Worm (Caenorhabditis elegans) whole organism, L1 larva: ENCODE measurements around the gene sli-1.

Experiments used
- C04F5.9 ChIP-seq: sonication (generic microtip); optimal IDR thresholded peaks from 2 replicates; lab custom pipeline; 2016; ENCODE audit warnings: missing genetic modification characterization, missing compliant biosample characterization
- C16A3.4 ChIP-seq: fragments of 150-350 bp; optimal IDR thresholded peaks from 2 replicates; lab custom pipeline; 2014; ENCODE audit warnings: missing biosample characterization, missing genetic modification characterization
- F16B12.6 ChIP-seq: fragments of 150-350 bp; optimal IDR thresholded peaks from 2 replicates; lab custom pipeline; 2014; ENCODE audit warnings: missing biosample characterization, missing genetic modification characterization
- aly-2 ChIP-seq: fragments of 150-350 bp; optimal IDR thresholded peaks from 2 replicates; lab custom pipeline; 2014; ENCODE audit warnings: missing biosample characterization, missing genetic modification characterization
- ceh-88 ChIP-seq: fragments of 200-800 bp; sonication (Bioruptor generic); IDR thresholded peaks from 2 replicates; pipeline ENCODE4 v1.3.6; 2022; ENCODE audit warnings: missing genetic modification characterization, missing compliant biosample characterization
- ceh-90 ChIP-seq: sonication (generic microtip); optimal IDR thresholded peaks from 2 replicates; lab custom pipeline; 2016; ENCODE audit warnings: missing genetic modification characterization, missing compliant biosample characterization
- dsc-1 ChIP-seq: sonication (generic microtip); optimal IDR thresholded peaks from 2 replicates; lab custom pipeline; 2016; ENCODE audit warnings: mild to moderate bottlenecking, missing genetic modification characterization, missing compliant biosample characterization
- egl-13 ChIP-seq: sonication (generic microtip); optimal IDR thresholded peaks from 2 replicates; lab custom pipeline; 2016; ENCODE audit warnings: missing genotype, missing genetic modification reagents, missing genetic modification characterization, missing compliant biosample characterization
- egl-27 ChIP-seq, 2 experiments: fragments of 150-350 bp in 1 of 2; sonication (generic microtip); optimal IDR thresholded peaks; 3 replicates each; lab custom pipeline; 2017 to 2018; ENCODE audit warnings: missing biosample characterization in 2 of 2, missing genetic modification characterization in 2 of 2, missing genetic modification reagents in 2 of 2
- elt-2 ChIP-seq: sonication (generic microtip); optimal IDR thresholded peaks from 2 replicates; lab custom pipeline; 2016; ENCODE audit warnings: missing genetic modification characterization, mild to moderate bottlenecking, inconsistent platforms, missing compliant biosample characterization, missing genetic modification reagents
- elt-3 ChIP-seq, 6 experiments: fragments of 150-350 bp in 1 of 6; sonication (generic microtip); optimal IDR thresholded peaks; 2 replicates each; lab custom pipeline; 2017 to 2018; ENCODE audit warnings: missing biosample characterization in 6 of 6, missing genetic modification characterization in 6 of 6, inconsistent platforms in 1 of 6
- ets-5 ChIP-seq: fragments of 200-800 bp; sonication (Bioruptor generic); IDR thresholded peaks from 2 replicates; pipeline ENCODE4 v1.3.6; 2022; ENCODE audit warnings: missing genetic modification characterization, missing compliant biosample characterization
- fkh-10 ChIP-seq: sonication (generic microtip); optimal IDR thresholded peaks from 2 replicates; lab custom pipeline; 2017; ENCODE audit warnings: missing biosample characterization, missing genetic modification reagents, missing genetic modification characterization
- fkh-4 ChIP-seq: sonication (generic microtip); optimal IDR thresholded peaks from 2 replicates; lab custom pipeline; 2016; ENCODE audit warnings: missing compliant biosample characterization, missing genetic modification characterization, borderline replicate concordance
- fkh-8 ChIP-seq: sonication (generic microtip); optimal IDR thresholded peaks from 2 replicates; lab custom pipeline; 2016; ENCODE audit warnings: mild to moderate bottlenecking, missing genetic modification characterization, missing compliant biosample characterization
- fos-1 ChIP-seq: fragments of 150-350 bp; optimal IDR thresholded peaks from 2 replicates; lab custom pipeline; 2014; ENCODE audit warnings: missing biosample characterization, missing genetic modification characterization
- grh-1 ChIP-seq: fragments of 200-800 bp; sonication (Bioruptor generic); IDR thresholded peaks from 2 replicates; pipeline ENCODE4 v1.3.6; 2022; ENCODE audit warnings: missing genetic modification reagents, missing genetic modification characterization, missing compliant biosample characterization
- hlh-17 ChIP-seq: fragments of 200-800 bp; sonication (Bioruptor generic); optimal IDR thresholded peaks from 2 replicates; lab custom pipeline; 2018; ENCODE audit warnings: missing genetic modification characterization, mild to moderate bottlenecking, missing compliant biosample characterization, moderate library complexity, borderline replicate concordance
- hlh-4 ChIP-seq: sonication (generic microtip); optimal IDR thresholded peaks from 2 replicates; lab custom pipeline; 2016; ENCODE audit warnings: mild to moderate bottlenecking, missing genetic modification characterization, missing compliant biosample characterization
- isw-1 ChIP-seq: fragments of 200-800 bp; sonication (Bioruptor generic); IDR thresholded peaks from 2 replicates; pipeline ENCODE4 v1.3.6; 2022; ENCODE audit warnings: missing genetic modification characterization, missing compliant biosample characterization
- jun-1 ChIP-seq: fragments of 150-350 bp; optimal IDR thresholded peaks from 2 replicates; lab custom pipeline; 2014; ENCODE audit warnings: missing biosample characterization, missing genetic modification reagents, missing genetic modification characterization
- lin-13 ChIP-seq: fragments of 150-350 bp; optimal IDR thresholded peaks from 2 replicates; lab custom pipeline; 2014; ENCODE audit warnings: missing biosample characterization, missing genetic modification reagents, missing genetic modification characterization
- lin-15B ChIP-seq: fragments of 150-350 bp; sonication (generic microtip); optimal IDR thresholded peaks from 3 replicates; lab custom pipeline; 2014; ENCODE audit warnings: missing biosample characterization, missing genetic modification characterization
- lin-35 ChIP-seq, 2 experiments: fragments of 150-350 bp; optimal IDR thresholded peaks; 2 replicates each; lab custom pipeline; 2014; ENCODE audit warnings: missing biosample characterization in 2 of 2, missing genetic modification characterization in 2 of 2, missing genetic modification reagents in 2 of 2
- lsy-2 ChIP-seq, 2 experiments: fragments of 150-350 bp; optimal IDR thresholded peaks; 2 replicates each; lab custom pipeline; 2014; ENCODE audit warnings: missing biosample characterization in 2 of 2, missing genetic modification characterization in 2 of 2
- mab-9 ChIP-seq: fragments of 200-800 bp; sonication (Bioruptor generic); IDR thresholded peaks from 2 replicates; pipeline ENCODE4 v1.3.6; 2022; ENCODE audit warnings: missing genetic modification reagents, missing genetic modification characterization, missing compliant biosample characterization
- mdl-1 ChIP-seq, 2 experiments: fragments of 150-350 bp; optimal IDR thresholded peaks; 2 replicates each; lab custom pipeline; 2014 to 2017; ENCODE audit warnings: missing biosample characterization in 2 of 2, missing genetic modification characterization in 2 of 2, inconsistent platforms in 1 of 2
- nhr-19 ChIP-seq: fragments of 200-800 bp; sonication (Bioruptor generic); conservative IDR thresholded peaks from 2 replicates; pipeline ENCODE4 v1.3.6; 2022; ENCODE audit warnings: missing genetic modification characterization, missing compliant biosample characterization
- nhr-20 ChIP-seq: sonication (generic microtip); optimal IDR thresholded peaks from 2 replicates; lab custom pipeline; 2016; ENCODE audit warnings: mild to moderate bottlenecking, missing genetic modification characterization, missing compliant biosample characterization
- nhr-237 ChIP-seq: fragments of 150-350 bp; optimal IDR thresholded peaks from 2 replicates; lab custom pipeline; 2014; ENCODE audit warnings: missing biosample characterization, missing genetic modification characterization
- nhr-47 ChIP-seq: sonication (generic microtip); optimal IDR thresholded peaks from 2 replicates; lab custom pipeline; 2016; ENCODE audit warnings: mild to moderate bottlenecking, missing genetic modification characterization, moderate library complexity, missing compliant biosample characterization
- nhr-71 ChIP-seq: sonication (generic microtip); optimal IDR thresholded peaks from 2 replicates; lab custom pipeline; 2016; ENCODE audit warnings: mild to moderate bottlenecking, missing genetic modification characterization, moderate library complexity, missing compliant biosample characterization
- nhr-76 ChIP-seq: sonication (generic microtip); optimal IDR thresholded peaks from 2 replicates; lab custom pipeline; 2017; ENCODE audit warnings: missing biosample characterization, missing genetic modification characterization
- nhr-77 ChIP-seq: fragments of 150-350 bp; optimal IDR thresholded peaks from 2 replicates; lab custom pipeline; 2014; ENCODE audit warnings: missing biosample characterization, missing genetic modification characterization
- nhr-84 ChIP-seq: sonication (generic microtip); optimal IDR thresholded peaks from 2 replicates; lab custom pipeline; 2017; ENCODE audit warnings: missing biosample characterization, missing genetic modification characterization
- nhr-85 ChIP-seq: sonication (generic microtip); peaks from one replicate; lab custom pipeline; 2016; ENCODE audit warnings: missing genetic modification characterization, inconsistent platforms, missing compliant biosample characterization
- pag-3 ChIP-seq: sonication (generic microtip); optimal IDR thresholded peaks from 2 replicates; lab custom pipeline; 2017; ENCODE audit warnings: missing genetic modification characterization, mild to moderate bottlenecking, missing compliant biosample characterization, antibody characterized with exemption, borderline replicate concordance; ENCODE audit not compliant: insufficient read depth
- pax-3 ChIP-seq: fragments of 200-800 bp; sonication (Bioruptor generic); optimal IDR thresholded peaks from 2 replicates; lab custom pipeline; 2018; ENCODE audit warnings: mild to moderate bottlenecking, missing genetic modification characterization, moderate library complexity, missing compliant biosample characterization
- pqm-1 ChIP-seq: sonication (generic microtip); optimal IDR thresholded peaks from 3 replicates; lab custom pipeline; 2017; ENCODE audit warnings: missing biosample characterization, missing genetic modification characterization
- snpc-4 ChIP-seq: fragments of 150-350 bp; optimal IDR thresholded peaks from 2 replicates; lab custom pipeline; 2014; ENCODE audit warnings: missing biosample characterization, missing genetic modification characterization
- snu-23 ChIP-seq: sonication (generic microtip); optimal IDR thresholded peaks from 2 replicates; lab custom pipeline; 2016; ENCODE audit warnings: missing genetic modification characterization, missing compliant biosample characterization
- sox-4 ChIP-seq: sonication (generic microtip); optimal IDR thresholded peaks from 2 replicates; lab custom pipeline; 2016; ENCODE audit warnings: missing genetic modification characterization, missing compliant biosample characterization
- sptf-1 ChIP-seq: fragments of 150-350 bp; optimal IDR thresholded peaks from 2 replicates; lab custom pipeline; 2014; ENCODE audit warnings: missing biosample characterization, missing genetic modification characterization
- sup-37 ChIP-seq: fragments of 200-800 bp; sonication (Bioruptor generic); optimal IDR thresholded peaks from 2 replicates; lab custom pipeline; 2018; ENCODE audit warnings: mild to moderate bottlenecking, missing genetic modification characterization, missing compliant biosample characterization
- swsn-7 ChIP-seq: sonication (generic microtip); optimal IDR thresholded peaks from 2 replicates; lab custom pipeline; 2016; ENCODE audit warnings: missing genetic modification characterization, missing compliant biosample characterization
- tbx-2 ChIP-seq: sonication (generic microtip); optimal IDR thresholded peaks from 2 replicates; lab custom pipeline; 2016; ENCODE audit warnings: missing genetic modification characterization, missing compliant biosample characterization
- unc-130 ChIP-seq: fragments of 150-350 bp; optimal IDR thresholded peaks from 2 replicates; lab custom pipeline; 2017; ENCODE audit warnings: missing biosample characterization, missing genetic modification characterization, inconsistent platforms
- unc-62 ChIP-seq: fragments of 150-350 bp; optimal IDR thresholded peaks from 2 replicates; lab custom pipeline; 2014; ENCODE audit warnings: missing biosample characterization, missing genetic modification reagents, missing genetic modification characterization
- unc-86 ChIP-seq: sonication (generic microtip); optimal IDR thresholded peaks from 2 replicates; lab custom pipeline; 2016; ENCODE audit warnings: missing genetic modification characterization, missing compliant biosample characterization
- vab-15 ChIP-seq: sonication (generic microtip); optimal IDR thresholded peaks from 2 replicates; lab custom pipeline; 2017; ENCODE audit warnings: missing genotype, mild to moderate bottlenecking, missing genetic modification characterization, missing compliant biosample characterization
- zag-1 ChIP-seq: fragments of 150-350 bp; optimal IDR thresholded peaks from 2 replicates; lab custom pipeline; 2014; ENCODE audit warnings: missing biosample characterization, missing genetic modification characterization
- zip-4 ChIP-seq: fragments of 200-800 bp; sonication (Bioruptor generic); optimal IDR thresholded peaks from 2 replicates; lab custom pipeline; 2018; ENCODE audit warnings: mild to moderate bottlenecking, missing genetic modification characterization, moderate library complexity, missing compliant biosample characterization
- ztf-11 ChIP-seq, 2 experiments: sonication (generic microtip); optimal IDR thresholded peaks; 2 replicates each; lab custom pipeline; 2016 to 2017; ENCODE audit warnings: missing genetic modification characterization in 2 of 2, missing biosample characterization in 1 of 2, missing compliant biosample characterization in 1 of 2
- ztf-4 ChIP-seq: fragments of 150-350 bp; optimal IDR thresholded peaks from 2 replicates; lab custom pipeline; 2014; ENCODE audit warnings: missing biosample characterization, missing genetic modification characterization

sli-1 gene

ce11 chrX:760579-760978 is 34.8 kb upstream of the sli-1 start (continued):
- no peak for TF ChIP-seq sup-37
- TF ChIP-seq pqm-1 (tag; lab: Kevin White, UChicago), result no peak
- TF ChIP-seq lsy-2 (tag; optimal IDR thresholded peaks at IDR 0.05; lab: Kevin White, UChicago), result no peak
- no peak for TF ChIP-seq ets-5 (GFP tag; lab: Robert Waterston, UW)
- TF ChIP-seq unc-86 (tag; lab: Kevin White, UChicago), result no peak
- TF ChIP-seq dsc-1, result no peak
- TF ChIP-seq isw-1 (GFP tag; lab: Robert Waterston, UW), result no peak
- no peak for TF ChIP-seq unc-130 (tag; lab: Kevin White, UChicago)
- TF ChIP-seq C04F5.9 (tag; lab: Kevin White, UChicago), result no peak
- no peak for TF ChIP-seq ceh-88 (GFP tag; lab: Robert Waterston, UW)
- TF ChIP-seq ztf-11 (tag; optimal IDR thresholded peaks at IDR 0.05; lab: Kevin White, UChicago), result no peak
- no peak for TF ChIP-seq nhr-19
- no peak for TF ChIP-seq unc-62 (GFP tag; lab: Kevin White, UChicago)
- no peak for TF ChIP-seq nhr-237 (tag; lab: Kevin White, UChicago)
- TF ChIP-seq snpc-4 (tag; lab: Kevin White, UChicago), result no peak
- TF ChIP-seq lin-35 (GFP tag; optimal IDR thresholded peaks at IDR 0.05; lab: Kevin White, UChicago), result peak in 1 of 2 experiments; percentile 9
- no peak for TF ChIP-seq elt-2
- TF ChIP-seq nhr-77, result no peak
- no peak for TF ChIP-seq nhr-76 (tag; lab: Kevin White, UChicago)
- TF ChIP-seq fkh-4, result no peak
- TF ChIP-seq mdl-1 (tag; optimal IDR thresholded peaks at IDR 0.05; lab: Kevin White, UChicago), result no peak
- no peak for TF ChIP-seq vab-15 (tag; lab: Kevin White, UChicago)
- TF ChIP-seq aly-2 (tag; lab: Kevin White, UChicago), result no peak
- TF ChIP-seq sox-4 (tag; lab: Kevin White, UChicago), result no peak
- no peak for TF ChIP-seq hlh-17 (GFP tag; lab: Kevin White, UChicago)
- no peak for TF ChIP-seq lin-15B (tag; lab: Kevin White, UChicago)
- TF ChIP-seq ceh-90 (tag; lab: Kevin White, UChicago), result no peak
- no peak for TF ChIP-seq egl-27 (tag; optimal IDR thresholded peaks at IDR 0.05; lab: Kevin White, UChicago)
- TF ChIP-seq elt-3 (tag; optimal IDR thresholded peaks at IDR 0.05; lab: Kevin White, UChicago), result no peak
- TF ChIP-seq mab-9 (GFP tag; lab: Robert Waterston, UW), result no peak
- no peak for TF ChIP-seq C16A3.4 (tag; lab: Kevin White, UChicago)
- TF ChIP-seq snu-23 (GFP tag; lab: Kevin White, UChicago), result peak; percentile 26
- TF ChIP-seq zag-1, result no peak
- peak; percentile 10 for TF ChIP-seq pax-3
- peak; percentile 48 for TF ChIP-seq fkh-10 (GFP tag; lab: Kevin White, UChicago)
- peak; percentile 15 for TF ChIP-seq nhr-47
- TF ChIP-seq swsn-7, result peak; percentile 23
- no peak for TF ChIP-seq lin-13
- no peak for TF ChIP-seq ztf-4 (tag; lab: Kevin White, UChicago)
- TF ChIP-seq F16B12.6 (tag; lab: Kevin White, UChicago), result no peak
- no peak for TF ChIP-seq pag-3
- TF ChIP-seq nhr-84 (tag; lab: Kevin White, UChicago), result no peak
- TF ChIP-seq jun-1 (tag; lab: Kevin White, UChicago), result no peak
- TF ChIP-seq fos-1 (tag; lab: Kevin White, UChicago), result no peak
- no peak for TF ChIP-seq tbx-2 (tag; lab: Kevin White, UChicago)
- peak; percentile 77 for TF ChIP-seq fkh-8 (tag; lab: Kevin White, UChicago)
- no peak for TF ChIP-seq egl-13 (tag; lab: Kevin White, UChicago)
- TF ChIP-seq nhr-71 (tag; lab: Kevin White, UChicago), result no peak
- TF ChIP-seq zip-4 (GFP tag; lab: Kevin White, UChicago), result no peak
- TF ChIP-seq nhr-85, result no peak
- TF ChIP-seq hlh-4, result no peak
- TF ChIP-seq nhr-20 (tag; lab: Kevin White, UChicago), result no peak
- TF ChIP-seq grh-1 (GFP tag; lab: Robert Waterston, UW), result no peak
- no peak for TF ChIP-seq sptf-1 (tag; lab: Kevin White, UChicago)
